Worm (Caenorhabditis elegans) whole organism, L4/young adult: Measurements from ENCODE around the gene F16H6.9.

Source experiments
- W03F9.2 ChIP-seq: fragments of 150-350 bp; optimal IDR thresholded peaks from 2 replicates; lab custom pipeline; 2014; ENCODE audit warnings: missing biosample characterization, missing genetic modification characterization
- dao-5 ChIP-seq: sonication (generic microtip); optimal IDR thresholded peaks from 2 replicates; lab custom pipeline; 2016; ENCODE audit warnings: missing genotype, missing genetic modification characterization, moderate library complexity, missing compliant biosample characterization
- him-1 ChIP-seq: sonication (generic microtip); optimal IDR thresholded peaks from 2 replicates; lab custom pipeline; 2016; ENCODE audit warnings: missing genotype, missing genetic modification reagents, missing genetic modification characterization, missing compliant biosample characterization

The F16H6.9 gene

ce11 chrV:18269885-18270284 lies 53.0 kb downstream of the F16H6.9 start, which contains the start of gene skr-6:
Gene skr-6 (minus strand): TSS chrV:18269985.
- no peak for TF ChIP-seq dao-5 (tag; lab: Kevin White, UChicago)

ce11 chrV:18270403-18270802 lies 53.5 kb downstream of the F16H6.9 start, which contains the start of gene Y37H2C.4:
Gene Y37H2C.4 (plus strand): TSS chrV:18270703.
- no peak for TF ChIP-seq him-1 (tag; lab: Kevin White, UChicago)
- TF ChIP-seq W03F9.2 (tag; lab: Kevin White, UChicago), result no peak
- no peak for TF ChIP-seq dao-5 (tag; lab: Kevin White, UChicago)
